In the genomic region with DNA sequence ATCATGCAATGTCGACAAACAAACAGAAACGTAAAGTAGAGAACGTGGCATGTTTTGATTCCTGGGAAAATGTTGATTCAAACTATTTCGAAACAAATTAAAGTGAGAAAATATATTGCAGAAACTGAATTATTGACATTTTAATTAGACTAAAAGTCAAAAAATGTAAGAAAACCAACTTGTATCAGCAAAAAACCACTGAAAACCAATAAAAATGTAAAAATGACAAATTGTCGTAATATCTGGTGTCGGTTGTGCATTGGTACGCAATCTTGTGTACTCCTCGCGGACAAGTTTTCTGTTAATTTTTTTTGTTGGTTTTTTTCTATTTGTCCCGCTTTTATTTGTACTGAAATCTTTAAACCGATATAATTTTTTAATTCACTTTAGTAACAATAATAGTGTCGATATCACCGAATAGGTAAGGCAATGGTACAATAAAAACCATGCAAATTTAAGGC, we compare ENCODE assay signal across 6 worm cellular contexts.
TF ChIP-seq lines count a peak whose summit lies in the region.

A gene (minus strand): TSS at position 51 of the 461 bp plus-strand sequence.

TF ChIP-seq in whole organism, L1 larva, 84 proteins besides CTCF, POLR2A, EP300 and RAD21 (continues in another document):
- TF ChIP-seq ceh-82 (tag; optimal IDR thresholded peaks at IDR 0.05; lab: Kevin White, UChicago) (peak in 2 of 3 experiments; percentile 7 to 20), nhr-47 (tag; optimal IDR thresholded peaks at IDR 0.05; lab: Kevin White, UChicago) (peak; percentile 62), elt-3 (tag; optimal IDR thresholded peaks at IDR 0.05; lab: Kevin White, UChicago) (peak in 1 of 6 experiments; percentile 19), ztf-11 (tag; optimal IDR thresholded peaks at IDR 0.05; lab: Kevin White, UChicago) (no peak), mdl-1 (tag; optimal IDR thresholded peaks at IDR 0.05; lab: Kevin White, UChicago) (peak in 1 of 2 experiments; percentile 11), snu-23 (GFP tag; optimal IDR thresholded peaks at IDR 0.05; lab: Kevin White, UChicago) (peak; percentile 75), rnt-1 (tag; optimal IDR thresholded peaks at IDR 0.05; lab: Kevin White, UChicago) (peak; percentile 38), nhr-71 (tag; optimal IDR thresholded peaks at IDR 0.05; lab: Kevin White, UChicago) (peak; percentile 62), lin-15B (tag; optimal IDR thresholded peaks at IDR 0.05; lab: Kevin White, UChicago) (peak; percentile 10), skn-1 (tag; optimal IDR thresholded peaks at IDR 0.05; lab: Kevin White, UChicago) (peak; percentile 31), swsn-7 (tag; optimal IDR thresholded peaks at IDR 0.05; lab: Kevin White, UChicago) (peak; percentile 59), ets-5 (GFP tag; IDR thresholded peaks at IDR 0.05; lab: Robert Waterston, UW) (no peak), blmp-1 (tag; optimal IDR thresholded peaks at IDR 0.05; lab: Kevin White, UChicago) (no peak), irx-1 (tag; optimal IDR thresholded peaks at IDR 0.05; lab: Kevin White, UChicago) (peak; percentile 24)

TF ChIP-seq in whole organism, L2 larva, 48 proteins besides CTCF, POLR2A, EP300 and RAD21 (continues in another document):
- TF ChIP-seq gmeb-1 (tag; optimal IDR thresholded peaks at IDR 0.05; lab: Kevin White, UChicago) (peak; percentile 25), unc-55 (GFP tag; optimal IDR thresholded peaks at IDR 0.05; lab: Kevin White, UChicago) (peak; percentile 77), sma-9 (GFP tag; optimal IDR thresholded peaks at IDR 0.05; lab: Kevin White, UChicago) (peak; percentile 5), sma-9 (tag; optimal IDR thresholded peaks at IDR 0.05; lab: Kevin White, UChicago) (no peak), aly-2 (tag; optimal IDR thresholded peaks at IDR 0.05; lab: Kevin White, UChicago) (no peak), nhr-129 (tag; optimal IDR thresholded peaks at IDR 0.05; lab: Kevin White, UChicago) (peak; percentile 63), lsy-2 (tag; optimal IDR thresholded peaks at IDR 0.05; lab: Kevin White, UChicago) (peak; percentile 18 to 80), elt-3 (tag; optimal IDR thresholded peaks at IDR 0.05; lab: Kevin White, UChicago) (no peak), C34F6.9 (tag; optimal IDR thresholded peaks at IDR 0.05; lab: Kevin White, UChicago) (peak; percentile 63), nhr-25 (tag; optimal IDR thresholded peaks at IDR 0.05; lab: Kevin White, UChicago) (peak; percentile 9), ztf-4 (tag; optimal IDR thresholded peaks at IDR 0.05; lab: Kevin White, UChicago) (no peak), ztf-11 (tag; optimal IDR thresholded peaks at IDR 0.05; lab: Kevin White, UChicago) (no peak), F13H6.1 (tag; optimal IDR thresholded peaks at IDR 0.05; lab: Kevin White, UChicago) (peak; percentile 30), egl-27 (tag; optimal IDR thresholded peaks at IDR 0.05; lab: Kevin White, UChicago) (no peak), lin-13 (GFP tag; optimal IDR thresholded peaks at IDR 0.05; lab: Kevin White, UChicago) (peak; percentile 31)

TF ChIP-seq in whole organism, L3 larva, 47 proteins besides CTCF, POLR2A, EP300 and RAD21:
- TF ChIP-seq nhr-25 (tag; optimal IDR thresholded peaks at IDR 0.05; lab: Kevin White, UChicago) (peak; percentile 8), hmg-11 (tag; optimal IDR thresholded peaks at IDR 0.05; lab: Kevin White, UChicago) (peak; percentile 40), ceh-82 (tag; optimal IDR thresholded peaks at IDR 0.05; lab: Kevin White, UChicago) (no peak), snpc-4 (tag; optimal IDR thresholded peaks at IDR 0.05; lab: Kevin White, UChicago) (peak; percentile 26), pha-4 (tag; optimal IDR thresholded peaks at IDR 0.05; lab: Kevin White, UChicago) (peak; percentile 46), nhr-11 (tag; optimal IDR thresholded peaks at IDR 0.05; lab: Kevin White, UChicago) (no peak), egl-5 (tag; optimal IDR thresholded peaks at IDR 0.05; lab: Kevin White, UChicago) (peak; percentile 29), ztf-11 (tag; optimal IDR thresholded peaks at IDR 0.05; lab: Kevin White, UChicago) (no peak), lin-15B (tag; optimal IDR thresholded peaks at IDR 0.05; lab: Kevin White, UChicago) (peak; percentile 67), nhr-23 (tag; optimal IDR thresholded peaks at IDR 0.05; lab: Kevin White, UChicago) (peak; percentile 14), nfya-1 (tag; optimal IDR thresholded peaks at IDR 0.05; lab: Kevin White, UChicago; ENCODE audit: insufficient read depth) (peak; percentile 50)
TF ChIP-seq in whole organism, L3 larva: peak in this region for 8.

TF ChIP-seq in whole organism, L4 larva, 104 proteins besides CTCF, POLR2A, EP300 and RAD21 (continues in another document):
- no peak for TF ChIP-seq snpc-4 (tag; optimal IDR thresholded peaks at IDR 0.05; lab: Kevin White, UChicago)
- TF ChIP-seq dve-1 (tag; optimal IDR thresholded peaks at IDR 0.05; lab: Kevin White, UChicago; ENCODE audit: insufficient read depth), result peak; percentile 39
- TF ChIP-seq mep-1 (tag; optimal IDR thresholded peaks at IDR 0.05; lab: Kevin White, UChicago), result peak; percentile 29
- TF ChIP-seq nhr-48 (tag; optimal IDR thresholded peaks at IDR 0.05; lab: Kevin White, UChicago), result no peak
- peak; percentile 61 for TF ChIP-seq dpl-1 (GFP tag; optimal IDR thresholded peaks at IDR 0.05; lab: Kevin White, UChicago)
- 0 out of 2 replicates have a peak, but pooled peaks have one; percentile 8 for TF ChIP-seq dmd-6 (GFP tag; IDR thresholded peaks at IDR 0.05; lab: Robert Waterston, UW)
- no peak for TF ChIP-seq fos-1 (tag; optimal IDR thresholded peaks at IDR 0.05; lab: Kevin White, UChicago)
- TF ChIP-seq lsy-2 (tag; optimal IDR thresholded peaks at IDR 0.05; lab: Kevin White, UChicago), result peak in 1 of 2 experiments; percentile 79
- no peak for TF ChIP-seq spr-3 (GFP tag; optimal IDR thresholded peaks at IDR 0.05; lab: Kevin White, UChicago)
- no peak for TF ChIP-seq sdz-12 (GFP tag; optimal IDR thresholded peaks at IDR 0.05; lab: Kevin White, UChicago)
- no peak for TF ChIP-seq aly-2 (tag; optimal IDR thresholded peaks at IDR 0.05; lab: Kevin White, UChicago)
- TF ChIP-seq daf-16 (GFP tag; optimal IDR thresholded peaks at IDR 0.05; lab: Kevin White, UChicago), result no peak
- peak; percentile 44 for TF ChIP-seq daf-16 (tag; optimal IDR thresholded peaks at IDR 0.05; lab: Kevin White, UChicago)
- TF ChIP-seq ama-1 (optimal IDR thresholded peaks at IDR 0.05; lab: Kevin White, UChicago), result no peak
- TF ChIP-seq T20F7.1 (GFP tag; optimal IDR thresholded peaks at IDR 0.05; lab: Kevin White, UChicago), result peak; percentile 49
- no peak for TF ChIP-seq dmd-8 (GFP tag; IDR thresholded peaks at IDR 0.05; lab: Robert Waterston, UW)
- TF ChIP-seq php-3 (GFP tag; IDR thresholded peaks at IDR 0.05; lab: Robert Waterston, UW), result no peak

TF ChIP-seq in whole organism, mixed stage, embryonic, 35 proteins besides CTCF, POLR2A, EP300 and RAD21:
- TF ChIP-seq mab-5 (tag; optimal IDR thresholded peaks at IDR 0.05; lab: Kevin White, UChicago), result no peak
- TF ChIP-seq elt-3 (tag; optimal IDR thresholded peaks at IDR 0.05; lab: Kevin White, UChicago), result no peak
- TF ChIP-seq sptf-1 (tag; optimal IDR thresholded peaks at IDR 0.05; lab: Kevin White, UChicago), result no peak
- peak; percentile 52 for TF ChIP-seq lsy-2 (tag; optimal IDR thresholded peaks at IDR 0.05; lab: Kevin White, UChicago)
- TF ChIP-seq ces-1 (GFP tag; optimal IDR thresholded peaks at IDR 0.05; lab: Kevin White, UChicago), result peak; percentile 14

TF ChIP-seq in whole organism, young adult, 124 proteins besides CTCF, POLR2A, EP300 and RAD21:
- TF ChIP-seq mcd-1 (GFP tag; IDR thresholded peaks at IDR 0.05; lab: Robert Waterston, UW) (0 out of 2 replicates have a peak, but pooled peaks have one; percentile 8), Y53F4B.3 (GFP tag; IDR thresholded peaks at IDR 0.05; lab: Robert Waterston, UW) (no peak), lin-54 (GFP tag; optimal IDR thresholded peaks at IDR 0.05; lab: Kevin White, UChicago) (peak; percentile 38), lsl-1 (GFP tag; optimal IDR thresholded peaks at IDR 0.05; lab: Kevin White, UChicago) (peak; percentile 26), dpl-1 (GFP tag; optimal IDR thresholded peaks at IDR 0.05; lab: Kevin White, UChicago) (peak; percentile 27), madf-3 (GFP tag; IDR thresholded peaks at IDR 0.05; lab: Robert Waterston, UW) (0 out of 2 replicates have a peak, but pooled peaks have one; percentile 61), madf-6 (GFP tag; IDR thresholded peaks at IDR 0.05; lab: Robert Waterston, UW) (0 out of 2 replicates have a peak, but pooled peaks have one; percentile 57), F23B12.7 (tag; optimal IDR thresholded peaks at IDR 0.05; lab: Kevin White, UChicago; ENCODE audit: insufficient read depth) (peak; percentile 46), efl-1 (GFP tag; optimal IDR thresholded peaks at IDR 0.05; lab: Kevin White, UChicago) (peak; percentile 28), lin-35 (GFP tag; optimal IDR thresholded peaks at IDR 0.05; lab: Kevin White, UChicago) (peak in 1 of 3 experiments; percentile 32), B0336.3 (GFP tag; IDR thresholded peaks at IDR 0.05; lab: Robert Waterston, UW) (peak; percentile 29; the same call in 1 of the 2 replicates), cebp-1 (GFP tag; IDR thresholded peaks at IDR 0.05; lab: Robert Waterston, UW) (no peak), cebp-1 (tag; optimal IDR thresholded peaks at IDR 0.05; lab: Kevin White, UChicago) (peak; percentile 7), nfya-1 (tag; optimal IDR thresholded peaks at IDR 0.05; lab: Kevin White, UChicago; ENCODE audit: borderline replicate concordance, insufficient read depth) (no peak), hsf-1 (GFP tag; IDR thresholded peaks at IDR 0.05; lab: Robert Waterston, UW) (no peak)
